Fruit fly (Drosophila melanogaster) whole organism, embryonic: ENCODE results near the gene CG43880.

Source experiments
- Atf-2 ChIP-seq: fragments of 200-800 bp; sonication (Bioruptor generic); optimal IDR thresholded peaks from 2 replicates; lab custom pipeline; 2016; ENCODE audit warnings: missing biosample characterization, missing genetic modification characterization
- Blimp-1 ChIP-seq: fragments of 200-800 bp; sonication (Bioruptor generic); optimal IDR thresholded peaks from 3 replicates; lab custom pipeline; 2018; ENCODE audit warnings: missing biosample characterization, missing genetic modification characterization, mild to moderate bottlenecking, moderate library complexity, missing genetic modification reagents
- C15 ChIP-seq: fragments of 200-800 bp; sonication (Bioruptor generic); IDR thresholded peaks from 3 replicates; pipeline ENCODE4 v1.3.6; 2022; ENCODE audit warnings: missing biosample characterization, missing genetic modification characterization
- CG10147 ChIP-seq: fragments of 200-800 bp; sonication (Bioruptor generic); optimal IDR thresholded peaks from 2 replicates; lab custom pipeline; 2019; ENCODE audit warnings: missing biosample characterization, mild to moderate bottlenecking, missing genetic modification characterization, moderate library complexity
- CG10654 ChIP-seq: fragments of 200-800 bp; sonication (Bioruptor generic); optimal IDR thresholded peaks from 2 replicates; lab custom pipeline; 2016; ENCODE audit warnings: missing biosample characterization, missing genetic modification characterization
- CG13624 ChIP-seq: fragments of 200-800 bp; sonication (Bioruptor generic); optimal IDR thresholded peaks from 2 replicates; lab custom pipeline; 2016; ENCODE audit warnings: missing biosample characterization, missing genetic modification characterization
- CG18262 ChIP-seq: fragments of 200-800 bp; optimal IDR thresholded peaks from 3 replicates; lab custom pipeline; 2019; ENCODE audit warnings: missing biosample characterization, mild to moderate bottlenecking, missing genetic modification characterization, moderate library complexity
- CG2120 ChIP-seq: fragments of 200-800 bp; sonication (Bioruptor generic); optimal IDR thresholded peaks from 3 replicates; lab custom pipeline; 2016; ENCODE audit warnings: missing biosample characterization, missing genetic modification characterization
- CG32532 ChIP-seq: fragments of 200-800 bp; sonication (Bioruptor generic); IDR thresholded peaks from 2 replicates; pipeline ENCODE4 v1.3.6; 2022; ENCODE audit warnings: missing biosample characterization, missing genetic modification characterization
- CG32772 ChIP-seq: fragments of 200-800 bp; sonication (Bioruptor generic); IDR thresholded peaks from 2 replicates; pipeline ENCODE4 v1.3.6; 2022; ENCODE audit warnings: missing biosample characterization, missing genetic modification characterization
- CG34224 ChIP-seq: fragments of 200-800 bp; sonication (Bioruptor generic); IDR thresholded peaks from 3 replicates; pipeline ENCODE4 v1.3.6; 2022; ENCODE audit warnings: missing biosample characterization, missing genetic modification characterization; ENCODE audit not compliant: partially characterized antibody
- CG3847 ChIP-seq: fragments of 200-800 bp; sonication (Bioruptor generic); IDR thresholded peaks from 2 replicates; pipeline ENCODE4 v1.3.6; 2022; ENCODE audit warnings: missing biosample characterization, missing genetic modification characterization
- CG5953 ChIP-seq: fragments of 200-800 bp; sonication (Bioruptor generic); IDR thresholded peaks from 2 replicates; pipeline ENCODE4 v1.3.6; 2022; ENCODE audit warnings: missing biosample characterization, missing genetic modification characterization
- CG8290 ChIP-seq, 3 experiments: fragments of 200-800 bp; sonication (Bioruptor generic); optimal IDR thresholded peaks; 2 replicates each; lab custom pipeline; 2016 to 2019; ENCODE audit warnings: missing biosample characterization in 3 of 3, missing genetic modification characterization in 3 of 3, mild to moderate bottlenecking in 2 of 3, moderate library complexity in 1 of 3
- CG9609 ChIP-seq: fragments of 200-800 bp; sonication (Bioruptor generic); optimal IDR thresholded peaks from 3 replicates; lab custom pipeline; 2016; ENCODE audit warnings: missing biosample characterization, missing genetic modification characterization
- D ChIP-seq, 2 experiments: fragments of 200-800 bp in 1 of 2; fragments of >200 bp in 1 of 2; sonication (Bioruptor generic) in 1 of 2; optimal IDR thresholded peaks; 2 replicates in 1 of 2; 3 replicates in 1 of 2; lab custom pipeline; 2017; ENCODE audit warnings: mild to moderate bottlenecking in 1 of 2, missing biosample characterization in 1 of 2, missing genetic modification characterization in 1 of 2, missing genetic modification reagents in 1 of 2
- Fer2 ChIP-seq: fragments of 200-800 bp; sonication (Bioruptor generic); optimal IDR thresholded peaks from 2 replicates; lab custom pipeline; 2018; ENCODE audit warnings: missing biosample characterization, mild to moderate bottlenecking, missing genetic modification characterization, moderate library complexity
- MTF-1 ChIP-seq: fragments of 200-800 bp; sonication (Bioruptor generic); optimal IDR thresholded peaks from 2 replicates; lab custom pipeline; 2018; ENCODE audit warnings: missing biosample characterization, mild to moderate bottlenecking, missing genetic modification characterization, borderline replicate concordance
- Nf-YA ChIP-seq: fragments of 200-800 bp; sonication (Bioruptor generic); IDR thresholded peaks from 2 replicates; pipeline ENCODE4 v1.3.6; 2022; ENCODE audit warnings: missing biosample characterization, missing genetic modification characterization
- Nf-YB ChIP-seq: fragments of 200-800 bp; sonication (Bioruptor generic); optimal IDR thresholded peaks from 3 replicates; lab custom pipeline; 2019; ENCODE audit warnings: missing biosample characterization, mild to moderate bottlenecking, missing genetic modification characterization, moderate library complexity
- Oli ChIP-seq: fragments of 200-800 bp; sonication (Bioruptor generic); optimal IDR thresholded peaks from 2 replicates; lab custom pipeline; 2018; ENCODE audit warnings: missing biosample characterization, mild to moderate bottlenecking, missing genetic modification characterization, moderate library complexity
- Ptx1 ChIP-seq: fragments of 200-800 bp; sonication (Bioruptor generic); IDR thresholded peaks from 2 replicates; pipeline ENCODE4 v1.3.6; 2022; ENCODE audit warnings: missing biosample characterization, missing genetic modification characterization
- Sox100B ChIP-seq: fragments of 200-800 bp; sonication (Bioruptor generic); optimal IDR thresholded peaks from 3 replicates; lab custom pipeline; 2018; ENCODE audit warnings: missing biosample characterization, mild to moderate bottlenecking, missing genetic modification characterization
- Usf ChIP-seq: fragments of 200-800 bp; sonication (Bioruptor generic); optimal IDR thresholded peaks from 2 replicates; lab custom pipeline; 2017; ENCODE audit warnings: missing genotype, missing biosample characterization, missing genetic modification characterization
- ara ChIP-seq: fragments of 200-800 bp; sonication (Bioruptor generic); IDR thresholded peaks from 2 replicates; pipeline ENCODE4 v1.3.6; 2022; ENCODE audit warnings: missing biosample characterization, missing genetic modification characterization
- ato ChIP-seq: fragments of 200-800 bp; sonication (Bioruptor generic); IDR thresholded peaks from 2 replicates; pipeline ENCODE4 v1.3.6; 2022; ENCODE audit warnings: missing biosample characterization, missing genetic modification characterization; ENCODE audit not compliant: partially characterized antibody
- bab2 ChIP-seq: fragments of 200-800 bp; sonication (Bioruptor generic); optimal IDR thresholded peaks from 2 replicates; lab custom pipeline; 2016; ENCODE audit warnings: missing biosample characterization, missing genetic modification characterization
- ci ChIP-seq: fragments of 200-800 bp; sonication (Bioruptor generic); IDR thresholded peaks from 3 replicates; pipeline ENCODE4 v1.3.6; 2022; ENCODE audit warnings: missing biosample characterization, missing genetic modification characterization
- crp ChIP-seq, 2 experiments: fragments of 200-800 bp; sonication (Bioruptor generic); optimal IDR thresholded peaks; 2 replicates in 1 of 2; 3 replicates in 1 of 2; lab custom pipeline; 2017; ENCODE audit warnings: missing biosample characterization in 2 of 2, missing genetic modification characterization in 2 of 2, mild to moderate bottlenecking in 1 of 2, moderate library complexity in 1 of 2
- fu2 ChIP-seq: fragments of 200-800 bp; sonication (Bioruptor generic); optimal IDR thresholded peaks from 2 replicates; lab custom pipeline; 2016; ENCODE audit warnings: missing biosample characterization, missing genetic modification characterization
- gce ChIP-seq: fragments of 200-800 bp; sonication (Bioruptor generic); IDR thresholded peaks from 3 replicates; pipeline ENCODE4 v1.3.6; 2022; ENCODE audit warnings: missing biosample characterization, missing genetic modification characterization
- ind ChIP-seq: fragments of 200-800 bp; sonication (Bioruptor generic); optimal IDR thresholded peaks from 3 replicates; lab custom pipeline; 2016; ENCODE audit warnings: missing biosample characterization, missing genetic modification characterization
- nom ChIP-seq: fragments of 200-800 bp; sonication (Bioruptor generic); optimal IDR thresholded peaks from 2 replicates; lab custom pipeline; 2017; ENCODE audit warnings: missing biosample characterization, missing genetic modification characterization, mild to moderate bottlenecking, moderate library complexity, missing genetic modification reagents
- seq ChIP-seq: fragments of 200-800 bp; sonication (Bioruptor generic); IDR thresholded peaks from 2 replicates; pipeline ENCODE4 v1.3.6; 2022; ENCODE audit warnings: missing biosample characterization, missing genetic modification characterization
- ssp ChIP-seq: fragments of 200-800 bp; sonication (Bioruptor generic); IDR thresholded peaks from 2 replicates; pipeline ENCODE4 v1.3.6; 2022; ENCODE audit warnings: missing biosample characterization, missing genetic modification characterization
- tap ChIP-seq: fragments of 200-800 bp; optimal IDR thresholded peaks from 3 replicates; lab custom pipeline; 2019; ENCODE audit warnings: missing biosample characterization, mild to moderate bottlenecking, missing genetic modification characterization, moderate library complexity
- tgo ChIP-seq: fragments of 200-800 bp; sonication (Bioruptor generic); IDR thresholded peaks from 3 replicates; pipeline ENCODE4 v1.3.6; 2022; ENCODE audit warnings: missing biosample characterization, missing genetic modification characterization
- tna ChIP-seq: fragments of 200-800 bp; sonication (Bioruptor generic); IDR thresholded peaks from 2 replicates; pipeline ENCODE4 v1.3.6; 2022; ENCODE audit warnings: missing biosample characterization, missing genetic modification characterization; ENCODE audit not compliant: partially characterized antibody
- vvl ChIP-seq: fragments of 200-800 bp; sonication (Bioruptor generic); IDR thresholded peaks from 2 replicates; pipeline ENCODE4 v1.3.6; 2022; ENCODE audit warnings: missing biosample characterization, missing genetic modification characterization

Gene CG43880

dm6 chr3L:7903489-7904150 is 42.5 kb downstream of the CG43880 start (continued):
- TF ChIP-seq bab2 (GFP tag; lab: Kevin White, UChicago) (peak; percentile 91), fu2 (GFP tag; lab: Kevin White, UChicago) (peak; percentile 65), CG32532 (peak; percentile 86), Fer2 (peak; percentile 67), CG8290 (GFP tag; optimal IDR thresholded peaks at IDR 0.05; lab: Kevin White, UChicago) (peak; percentile 74), CG8290 (tag; optimal IDR thresholded peaks at IDR 0.05; lab: Kevin White, UChicago) (peak; percentile 32 to 48), ssp (peak; percentile 65), Blimp-1 (peak; percentile 94), Nf-YB (peak; percentile 71), CG13624 (GFP tag; lab: Kevin White, UChicago) (peak; percentile 86), CG2120 (GFP tag; lab: Kevin White, UChicago) (peak; percentile 84), D (optimal IDR thresholded peaks at IDR 0.05; lab: Kevin White, UChicago) (no peak), D (GFP tag; optimal IDR thresholded peaks at IDR 0.05; lab: Kevin White, UChicago) (peak; percentile 91), ato (no peak), CG18262 (peak; percentile 93), ci (GFP tag; lab: Robert Waterston, UW) (peak; percentile 94), Nf-YA (peak; percentile 82), ind (GFP tag; lab: Kevin White, UChicago) (peak; percentile 79), Atf-2 (peak; percentile 78), CG10147 (peak; percentile 88), C15 (GFP tag; lab: Robert Waterston, UW) (peak; percentile 55; the same call in 1 of the 3 replicates), MTF-1 (GFP tag; lab: Kevin White, UChicago) (peak; percentile 75), gce (GFP tag; lab: Robert Waterston, UW) (peak; percentile 79; the same call in 2 of the 3 replicates), tap (tag; lab: Kevin White, UChicago) (peak; percentile 88), ara (GFP tag; lab: Robert Waterston, UW) (peak; percentile 85), CG32772 (peak; percentile 88), tgo (GFP tag; lab: Robert Waterston, UW) (peak; percentile 85), crp (GFP tag; optimal IDR thresholded peaks at IDR 0.05; lab: Kevin White, UChicago) (peak in 1 of 2 experiments; percentile 31), Ptx1 (GFP tag; lab: Robert Waterston, UW) (peak; percentile 82), vvl (peak; percentile 95), Sox100B (GFP tag; lab: Kevin White, UChicago) (peak; percentile 85), CG10654 (GFP tag; lab: Kevin White, UChicago) (peak; percentile 75), CG9609 (GFP tag; lab: Kevin White, UChicago) (peak; percentile 69), CG5953 (GFP tag; lab: Robert Waterston, UW) (peak; percentile 78), CG34224 (GFP tag; lab: Robert Waterston, UW) (0 out of 3 replicates have a peak, but pooled peaks have one; percentile 6), seq (GFP tag; lab: Robert Waterston, UW) (peak; percentile 77), Usf (peak; percentile 62), tna (GFP tag; lab: Robert Waterston, UW) (no peak), CG3847 (GFP tag; lab: Robert Waterston, UW) (peak; percentile 65; the same call in 1 of the 2 replicates), nom (GFP tag; lab: Kevin White, UChicago) (no peak), Oli (tag; lab: Kevin White, UChicago) (peak; percentile 86)
